Fruit fly (Drosophila melanogaster): Measurements from ENCODE around the gene Mrp5.

Mrp5 gene

DNA sequence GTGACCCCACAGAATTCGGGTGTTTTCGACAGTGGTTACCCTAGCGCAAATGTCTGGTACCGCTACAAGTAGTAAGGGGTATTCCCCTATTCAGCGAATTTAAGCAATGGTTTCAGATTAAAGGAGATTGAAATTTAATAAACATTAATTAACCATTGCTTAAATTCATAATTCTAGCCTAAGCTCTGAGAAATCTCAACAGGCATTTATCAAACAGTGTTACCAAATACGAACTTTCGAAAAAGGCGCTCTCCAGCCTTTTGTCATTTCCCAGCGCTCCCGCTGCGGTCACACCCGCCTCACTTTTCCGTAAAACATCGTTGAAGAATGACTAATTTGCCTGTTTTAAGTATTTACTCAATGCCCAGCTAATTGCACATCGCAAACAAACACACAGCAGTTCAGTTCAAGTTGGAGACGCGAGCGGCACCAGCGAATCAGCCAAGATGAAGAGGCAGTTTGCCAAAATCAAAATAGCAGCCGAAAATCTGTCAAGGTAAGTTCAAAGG, 29.4 kb upstream of the Mrp5 start, which contains the start of the genes Surf6 and RhoGAP92B (continued):
- TF ChIP-seq CG6808 (GFP tag; optimal IDR thresholded peaks at IDR 0.05) (peak; percentile 52), Eip78C (GFP tag) (peak; percentile 79), CG16779 (tag; optimal IDR thresholded peaks at IDR 0.05) (peak; percentile 49), lz (GFP tag; optimal IDR thresholded peaks at IDR 0.05) (peak; percentile 68), Sox15 (GFP tag; optimal IDR thresholded peaks at IDR 0.05) (peak; percentile 27), fd85E (GFP tag; optimal IDR thresholded peaks at IDR 0.05) (peak; percentile 29), CG9139 (GFP tag; optimal IDR thresholded peaks at IDR 0.05) (peak; percentile 44), CG10669 (GFP tag; optimal IDR thresholded peaks at IDR 0.05) (peak; percentile 13), fkh (GFP tag; optimal IDR thresholded peaks at IDR 0.05) (peak; percentile 60)

DNA sequence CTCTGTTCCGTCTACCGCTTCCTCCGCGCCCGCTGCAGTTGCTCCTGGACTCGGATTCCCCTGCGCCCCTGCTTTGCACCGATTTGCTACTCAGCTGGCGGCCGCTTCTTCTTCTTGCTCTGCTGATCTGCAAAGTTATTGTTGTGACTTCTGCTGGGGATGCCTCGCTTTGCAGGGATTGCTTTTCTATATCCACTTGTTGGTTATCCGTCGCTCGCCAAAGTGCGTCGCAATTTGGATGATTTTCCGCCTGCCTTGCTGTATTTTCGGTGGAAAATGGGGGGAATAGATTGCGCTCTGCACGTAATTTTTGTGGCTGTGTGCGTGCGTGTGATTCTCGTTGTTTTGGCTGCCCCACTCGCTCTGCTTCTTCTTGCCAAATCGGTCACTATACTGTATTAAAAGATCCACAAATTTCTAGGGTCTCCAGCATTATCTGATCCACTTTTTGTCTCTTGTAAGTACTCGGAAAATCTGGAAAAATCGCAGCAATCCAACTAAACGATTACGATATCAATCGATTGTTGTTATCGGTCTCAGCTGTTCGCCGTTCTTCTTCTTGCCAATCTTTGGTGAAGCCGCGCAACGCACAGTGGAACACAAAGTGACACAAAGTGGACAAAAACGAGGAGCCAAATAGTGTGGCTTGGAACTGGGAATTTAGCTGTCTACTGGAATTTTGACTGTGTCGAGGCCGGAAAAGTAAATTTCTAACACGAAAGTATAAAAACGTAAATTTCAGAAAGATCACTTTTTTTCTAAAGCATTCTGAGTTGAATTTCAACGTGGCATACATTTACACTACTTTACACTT, 27.7 kb upstream of the Mrp5 start, which contains the start of gene ClpX:
Gene ClpX, minus strand, starts transcription at position 764 of the 814 bp plus-strand sequence.
- TF ChIP-seq Lpt (GFP tag; optimal IDR thresholded peaks at IDR 0.05) (no peak), esn (GFP tag; optimal IDR thresholded peaks at IDR 0.05) (peak; percentile 0), CG3032 (tag; optimal IDR thresholded peaks at IDR 0.05) (no peak), ss (GFP tag; optimal IDR thresholded peaks at IDR 0.05) (no peak), Sox15 (GFP tag; optimal IDR thresholded peaks at IDR 0.05) (no peak), topi (GFP tag; optimal IDR thresholded peaks at IDR 0.05) (no peak), CG11902 (GFP tag; optimal IDR thresholded peaks at IDR 0.05) (no peak), Hr39 (GFP tag; optimal IDR thresholded peaks at IDR 0.05) (no peak), fd85E (GFP tag; optimal IDR thresholded peaks at IDR 0.05) (no peak), dac (GFP tag; optimal IDR thresholded peaks at IDR 0.05) (no peak), vri (GFP tag; optimal IDR thresholded peaks at IDR 0.05) (peak; percentile 39), CG6276 (GFP tag; optimal IDR thresholded peaks at IDR 0.05) (no peak), Eip93F (GFP tag; optimal IDR thresholded peaks at IDR 0.05) (no peak), CG9139 (GFP tag; optimal IDR thresholded peaks at IDR 0.05) (no peak), net (GFP tag; optimal IDR thresholded peaks at IDR 0.05) (no peak), CG1621 (tag; optimal IDR thresholded peaks at IDR 0.05) (no peak), CG34406 (GFP tag; optimal IDR thresholded peaks at IDR 0.05) (no peak), CG6163 (GFP tag; IDR thresholded peaks at IDR 0.05) (no peak), CG15336 (GFP tag; IDR thresholded peaks at IDR 0.05) (0 out of 2 replicates have a peak, but pooled peaks have one; percentile 20), Ets21C (GFP tag; optimal IDR thresholded peaks at IDR 0.05) (no peak), CG16779 (tag; optimal IDR thresholded peaks at IDR 0.05) (no peak), CG6792 (GFP tag; optimal IDR thresholded peaks at IDR 0.05) (no peak), Eip78C (GFP tag) (peak; percentile 73), CG11294 (GFP tag; IDR thresholded peaks at IDR 0.05) (no peak), spab (GFP tag; optimal IDR thresholded peaks at IDR 0.05) (no peak), Sox102F (GFP tag; optimal IDR thresholded peaks at IDR 0.05) (no peak), OdsH (GFP tag; optimal IDR thresholded peaks at IDR 0.05) (no peak), Hr38 (GFP tag; optimal IDR thresholded peaks at IDR 0.05) (no peak), CG6854 (GFP tag; optimal IDR thresholded peaks at IDR 0.05) (no peak), fkh (GFP tag; optimal IDR thresholded peaks at IDR 0.05) (no peak), svp (GFP tag) (peak; percentile 82), CG32006 (GFP tag; optimal IDR thresholded peaks at IDR 0.05) (no peak), achi (GFP tag; optimal IDR thresholded peaks at IDR 0.05) (no peak), Sox14 (GFP tag; optimal IDR thresholded peaks at IDR 0.05) (no peak), Blimp-1 (GFP tag; optimal IDR thresholded peaks at IDR 0.05) (no peak), CG6808 (GFP tag; optimal IDR thresholded peaks at IDR 0.05) (no peak), CG8632 (GFP tag; optimal IDR thresholded peaks at IDR 0.05) (no peak), CG4318 (GFP tag; optimal IDR thresholded peaks at IDR 0.05) (no peak), CG10669 (GFP tag; optimal IDR thresholded peaks at IDR 0.05) (no peak), cyc (GFP tag; optimal IDR thresholded peaks at IDR 0.05) (no peak)
